Worm (Caenorhabditis elegans) whole organism, young adult: ENCODE measurements around the gene rps-14.

Source experiments
- B0261.1 ChIP-seq: sonication (generic microtip); optimal IDR thresholded peaks from 2 replicates; lab custom pipeline; 2016; ENCODE audit warnings: mild to moderate bottlenecking, missing genetic modification characterization, moderate library complexity, missing compliant biosample characterization
- F33H1.4 ChIP-seq: fragments of 200-800 bp; sonication (Bioruptor generic); IDR thresholded peaks from 2 replicates; pipeline ENCODE4 v1.3.6; 2022; ENCODE audit warnings: missing genetic modification reagents, missing genetic modification characterization, missing compliant biosample characterization
- F55B11.4 ChIP-seq: sonication (generic microtip); optimal IDR thresholded peaks from 2 replicates; lab custom pipeline; 2016; ENCODE audit warnings: missing compliant biosample characterization, missing genetic modification characterization, borderline replicate concordance; ENCODE audit not compliant: insufficient read depth
- F57C9.4 ChIP-seq: sonication (generic microtip); optimal IDR thresholded peaks from 2 replicates; lab custom pipeline; 2017; ENCODE audit warnings: mild to moderate bottlenecking, missing genetic modification characterization, missing compliant biosample characterization
- K12H6.12 ChIP-seq: fragments of 200-800 bp; sonication (Bioruptor generic); optimal IDR thresholded peaks from 2 replicates; lab custom pipeline; 2018; ENCODE audit warnings: mild to moderate bottlenecking, missing genetic modification characterization, missing compliant biosample characterization
- T26A5.8 ChIP-seq: sonication (generic microtip); optimal IDR thresholded peaks from 2 replicates; lab custom pipeline; 2016; ENCODE audit warnings: missing genetic modification characterization, missing compliant biosample characterization
- Y53F4B.3 ChIP-seq: fragments of 200-800 bp; sonication (Bioruptor generic); IDR thresholded peaks from 2 replicates; pipeline ENCODE4 v1.3.6; 2022; ENCODE audit warnings: missing genetic modification reagents, missing genetic modification characterization, missing compliant biosample characterization
- Y56A3A.18 ChIP-seq: fragments of 200-800 bp; sonication (Bioruptor generic); IDR thresholded peaks from 2 replicates; pipeline ENCODE4 v1.3.6; 2022; ENCODE audit warnings: missing genetic modification reagents, missing genetic modification characterization, missing compliant biosample characterization
- Y79H2A.3 ChIP-seq: fragments of 200-800 bp; sonication (Bioruptor generic); conservative IDR thresholded peaks from 2 replicates; pipeline ENCODE4 v1.3.6; 2022; ENCODE audit warnings: missing genetic modification reagents, missing genetic modification characterization, missing compliant biosample characterization
- ZK185.1 ChIP-seq: sonication (generic microtip); optimal IDR thresholded peaks from 2 replicates; lab custom pipeline; 2016; ENCODE audit warnings: mild to moderate bottlenecking, missing genetic modification characterization, missing compliant biosample characterization; ENCODE audit not compliant: poor library complexity, severe bottlenecking
- aptf-3 ChIP-seq: fragments of 200-800 bp; sonication (Bioruptor generic); IDR thresholded peaks from 2 replicates; pipeline ENCODE4 v1.3.6; 2022; ENCODE audit warnings: missing genetic modification characterization, missing compliant biosample characterization
- atf-7 ChIP-seq: sonication (generic microtip); optimal IDR thresholded peaks from 2 replicates; lab custom pipeline; 2017; ENCODE audit warnings: mild to moderate bottlenecking, missing genetic modification characterization, missing compliant biosample characterization
- attf-3 ChIP-seq: fragments of 200-800 bp; sonication (Bioruptor generic); conservative IDR thresholded peaks from 2 replicates; pipeline ENCODE4 v1.3.6; 2022; ENCODE audit warnings: missing genetic modification reagents, missing genetic modification characterization, missing compliant biosample characterization
- ceh-100 ChIP-seq: fragments of 200-800 bp; sonication (Bioruptor generic); IDR thresholded peaks from 2 replicates; pipeline ENCODE4 v1.3.6; 2022; ENCODE audit warnings: missing genetic modification reagents, missing genetic modification characterization, missing compliant biosample characterization
- ceh-27 ChIP-seq: fragments of 200-800 bp; sonication (Bioruptor generic); optimal IDR thresholded peaks from 2 replicates; lab custom pipeline; 2018; ENCODE audit warnings: mild to moderate bottlenecking, missing genetic modification characterization, moderate library complexity, missing compliant biosample characterization
- ceh-40 ChIP-seq: fragments of 200-800 bp; sonication (Bioruptor generic); IDR thresholded peaks from 2 replicates; pipeline ENCODE4 v1.3.6; 2022; ENCODE audit warnings: missing genetic modification characterization, missing compliant biosample characterization
- ceh-79 ChIP-seq: sonication (generic microtip); optimal IDR thresholded peaks from 2 replicates; lab custom pipeline; 2017; ENCODE audit warnings: mild to moderate bottlenecking, missing genetic modification characterization, missing compliant biosample characterization
- dpff-1 ChIP-seq: sonication (generic microtip); optimal IDR thresholded peaks from 2 replicates; lab custom pipeline; 2017; ENCODE audit warnings: mild to moderate bottlenecking, missing genetic modification characterization, missing compliant biosample characterization
- efl-1 ChIP-seq: fragments of 150-350 bp; optimal IDR thresholded peaks from 2 replicates; lab custom pipeline; 2014; ENCODE audit warnings: missing biosample characterization, missing genetic modification reagents, missing genetic modification characterization
- ekl-4 ChIP-seq: fragments of 200-800 bp; sonication (Bioruptor generic); IDR thresholded peaks from 2 replicates; pipeline ENCODE4 v1.3.6; 2022; ENCODE audit warnings: missing genetic modification reagents, missing genetic modification characterization, missing compliant biosample characterization
- ets-4 ChIP-seq: fragments of 200-800 bp; sonication (Bioruptor generic); optimal IDR thresholded peaks from 2 replicates; lab custom pipeline; 2018; ENCODE audit warnings: mild to moderate bottlenecking, missing genetic modification characterization, missing compliant biosample characterization
- hmg-1.2 ChIP-seq: fragments of 200-800 bp; sonication (Bioruptor generic); IDR thresholded peaks from 2 replicates; pipeline ENCODE4 v1.3.6; 2022; ENCODE audit warnings: missing genetic modification reagents, missing genetic modification characterization, missing compliant biosample characterization
- lin-26 ChIP-seq: fragments of 200-800 bp; sonication (Bioruptor generic); IDR thresholded peaks from 2 replicates; pipeline ENCODE4 v1.3.6; 2022; ENCODE audit warnings: missing genetic modification reagents, missing genetic modification characterization, missing compliant biosample characterization
- lin-35 ChIP-seq, 3 experiments: fragments of 150-350 bp in 2 of 3; sonication (generic microtip) in 1 of 3; optimal IDR thresholded peaks; 2 replicates each; lab custom pipeline; 2014 to 2018; ENCODE audit warnings: missing biosample characterization in 3 of 3, missing genetic modification characterization in 3 of 3, missing genetic modification reagents in 3 of 3
- lin-40 ChIP-seq: sonication (generic microtip); optimal IDR thresholded peaks from 2 replicates; lab custom pipeline; 2016; ENCODE audit warnings: missing genetic modification characterization, mild to moderate bottlenecking, missing compliant biosample characterization, missing genotype, missing genetic modification reagents
- lir-1 ChIP-seq: fragments of 200-800 bp; sonication (Bioruptor generic); conservative IDR thresholded peaks from 2 replicates; pipeline ENCODE4 v1.3.6; 2022; ENCODE audit warnings: missing genetic modification reagents, missing genetic modification characterization, missing compliant biosample characterization
- madf-10 ChIP-seq: sonication (generic microtip); optimal IDR thresholded peaks from 2 replicates; lab custom pipeline; 2016; ENCODE audit warnings: mild to moderate bottlenecking, missing genetic modification characterization, missing compliant biosample characterization
- madf-3 ChIP-seq: fragments of 200-800 bp; sonication (Bioruptor generic); IDR thresholded peaks from 2 replicates; pipeline ENCODE4 v1.3.6; 2022; ENCODE audit warnings: missing genetic modification reagents, missing genetic modification characterization, missing compliant biosample characterization
- madf-8 ChIP-seq: fragments of 200-800 bp; sonication (Bioruptor generic); conservative IDR thresholded peaks from 2 replicates; pipeline ENCODE4 v1.3.6; 2022; ENCODE audit warnings: missing genetic modification reagents, missing genetic modification characterization, missing compliant biosample characterization
- nhr-120 ChIP-seq: fragments of 200-800 bp; sonication (Bioruptor generic); IDR thresholded peaks from 2 replicates; pipeline ENCODE4 v1.3.6; 2022; ENCODE audit warnings: missing genetic modification characterization, missing compliant biosample characterization
- nhr-27 ChIP-seq: fragments of 200-800 bp; sonication (Bioruptor generic); optimal IDR thresholded peaks from 2 replicates; lab custom pipeline; 2018; ENCODE audit warnings: mild to moderate bottlenecking, missing genetic modification characterization, moderate library complexity, missing compliant biosample characterization
- pha-4 ChIP-seq: fragments of 150-350 bp; sonication (generic microtip); optimal IDR thresholded peaks from 2 replicates; lab custom pipeline; 2014; ENCODE audit warnings: missing biosample characterization, missing genetic modification reagents, missing genetic modification characterization
- rcor-1 ChIP-seq: fragments of 200-800 bp; sonication (Bioruptor generic); IDR thresholded peaks from 2 replicates; pipeline ENCODE4 v1.3.6; 2022; ENCODE audit warnings: missing genetic modification reagents, missing genetic modification characterization, missing compliant biosample characterization
- rec-8 ChIP-seq, 2 experiments: sonication (generic microtip); optimal IDR thresholded peaks; 2 replicates each; lab custom pipeline; 2016; ENCODE audit warnings: mild to moderate bottlenecking in 2 of 2, missing genetic modification characterization in 2 of 2, missing genetic modification reagents in 2 of 2, missing genotype in 2 of 2, missing biosample characterization in 1 of 2, missing compliant biosample characterization in 1 of 2, moderate library complexity in 1 of 2
- sdz-38 ChIP-seq: sonication (generic microtip); optimal IDR thresholded peaks from 2 replicates; lab custom pipeline; 2016; ENCODE audit warnings: missing genotype, missing genetic modification characterization, missing compliant biosample characterization
- snpc-1.3 ChIP-seq: sonication (generic microtip); optimal IDR thresholded peaks from 2 replicates; lab custom pipeline; 2017; ENCODE audit warnings: missing genetic modification characterization, mild to moderate bottlenecking, missing compliant biosample characterization, antibody characterized with exemption, moderate library complexity, missing genotype, missing genetic modification reagents; ENCODE audit not compliant: insufficient read depth
- snpc-4 ChIP-seq, 5 experiments: fragments of 150-350 bp in 1 of 5; sonication (generic microtip) in 4 of 5; optimal IDR thresholded peaks; 2 replicates each; lab custom pipeline; 2014 to 2018; ENCODE audit warnings: missing genetic modification characterization in 5 of 5, missing biosample characterization in 3 of 5, antibody characterized with exemption in 2 of 5, mild to moderate bottlenecking in 2 of 5, missing compliant biosample characterization in 2 of 5, missing genotype in 2 of 5, moderate library complexity in 2 of 5, missing genetic modification reagents in 1 of 5
- tbp1 ChIP-seq: fragments of 200-800 bp; sonication (Bioruptor generic); optimal IDR thresholded peaks from 2 replicates; lab custom pipeline; 2018; ENCODE audit warnings: mild to moderate bottlenecking, missing genetic modification characterization, missing compliant biosample characterization
- tlf-1 ChIP-seq: fragments of 200-800 bp; sonication (Bioruptor generic); optimal IDR thresholded peaks from 2 replicates; lab custom pipeline; 2018; ENCODE audit warnings: mild to moderate bottlenecking, missing genetic modification characterization, missing compliant biosample characterization
- unc-62 ChIP-seq: fragments of 150-350 bp; optimal IDR thresholded peaks from 2 replicates; lab custom pipeline; 2014; ENCODE audit warnings: missing biosample characterization, missing genetic modification reagents, missing genetic modification characterization
- ztf-18 ChIP-seq: sonication (generic microtip); optimal IDR thresholded peaks from 2 replicates; lab custom pipeline; 2016; ENCODE audit warnings: missing genotype, mild to moderate bottlenecking, missing genetic modification characterization, missing compliant biosample characterization
- ztf-3 ChIP-seq: fragments of 200-800 bp; sonication (Bioruptor generic); optimal IDR thresholded peaks from 2 replicates; lab custom pipeline; 2018; ENCODE audit warnings: mild to moderate bottlenecking, missing genetic modification characterization, missing compliant biosample characterization

rps-14 gene

ce11 chrIII:7195325-7195724 lies 15.9 kb upstream of the rps-14 start, which contains the start of gene F37C12.18:
Gene F37C12.18 (minus strand): TSS chrIII:7195425.
- no peak for TF ChIP-seq pha-4 (tag; lab: Kevin White, UChicago)
- TF ChIP-seq F33H1.4 (GFP tag; lab: Robert Waterston, UW), result no peak
- no peak for TF ChIP-seq lin-35 (GFP tag; optimal IDR thresholded peaks at IDR 0.05; lab: Kevin White, UChicago)
- no peak for TF ChIP-seq ets-4 (GFP tag; lab: Kevin White, UChicago)
- TF ChIP-seq Y56A3A.18 (GFP tag; lab: Robert Waterston, UW), result no peak
- TF ChIP-seq Y53F4B.3 (GFP tag; lab: Robert Waterston, UW), result no peak
- no peak for TF ChIP-seq Y79H2A.3 (GFP tag; lab: Robert Waterston, UW)
- no peak for TF ChIP-seq aptf-3
- TF ChIP-seq tbp1, result no peak
- no peak for TF ChIP-seq ceh-40 (GFP tag; lab: Robert Waterston, UW)
- TF ChIP-seq K12H6.12 (tag; lab: Kevin White, UChicago), result no peak
- no peak for TF ChIP-seq dpff-1 (tag; lab: Kevin White, UChicago)

- TF ChIP-seq hmg-1.2 (peak; percentile 54; the same call in 1 of the 2 replicates), nhr-120 (GFP tag; lab: Robert Waterston, UW) (no peak)
Observed at ce11 chrIII:7192942-7193665, 13.7 kb upstream of the rps-14 start, which contains the start of gene mec-14. Gene mec-14 (minus strand): TSS chrIII:7192992.

ce11 chrIII:7189581-7190128 lies 10.3 kb upstream of the rps-14 start, which contains the start of gene rps-21:
Gene rps-21 (minus strand): TSS chrIII:7189631.
- TF ChIP-seq lir-1 (GFP tag; lab: Robert Waterston, UW), result no peak
- peak; percentile 53 for TF ChIP-seq ztf-18 (tag; lab: Kevin White, UChicago)
- no peak for TF ChIP-seq rcor-1 (GFP tag; lab: Robert Waterston, UW)
- TF ChIP-seq ZK185.1 (tag; lab: Kevin White, UChicago), result no peak
- no peak for TF ChIP-seq F55B11.4 (tag; lab: Kevin White, UChicago)
- TF ChIP-seq F57C9.4 (tag; lab: Kevin White, UChicago), result no peak
- TF ChIP-seq lin-40, result peak; percentile 49
- 0 out of 2 replicates have a peak, but pooled peaks have one; percentile 23 for TF ChIP-seq ekl-4 (GFP tag; lab: Robert Waterston, UW)
- no peak for TF ChIP-seq Y53F4B.3 (GFP tag; lab: Robert Waterston, UW)
- TF ChIP-seq tlf-1, result no peak
- TF ChIP-seq B0261.1, result no peak
- no peak for TF ChIP-seq atf-7 (tag; lab: Kevin White, UChicago)
- TF ChIP-seq ceh-27 (GFP tag; lab: Kevin White, UChicago), result peak; percentile 43
- TF ChIP-seq ztf-3 (GFP tag; lab: Kevin White, UChicago), result no peak
- TF ChIP-seq snpc-4 (GFP tag; optimal IDR thresholded peaks at IDR 0.05; lab: Kevin White, UChicago), result peak; percentile 18
- TF ChIP-seq snpc-4 (tag; optimal IDR thresholded peaks at IDR 0.05; lab: Kevin White, UChicago), result peak; percentile 23 to 56 (median 42)
- TF ChIP-seq ceh-79 (tag; lab: Kevin White, UChicago), result no peak
- peak; percentile 26 for TF ChIP-seq snpc-1.3
- TF ChIP-seq lin-26 (GFP tag; lab: Robert Waterston, UW), result no peak
- TF ChIP-seq lin-35 (GFP tag; optimal IDR thresholded peaks at IDR 0.05; lab: Kevin White, UChicago), result peak in 1 of 3 experiments; percentile 74
- no peak for TF ChIP-seq rec-8 (tag; optimal IDR thresholded peaks at IDR 0.05; lab: Kevin White, UChicago)
- no peak for TF ChIP-seq sdz-38 (tag; lab: Kevin White, UChicago)
- no peak for TF ChIP-seq T26A5.8
- TF ChIP-seq unc-62, result no peak
- TF ChIP-seq madf-10, result peak; percentile 22
- 0 out of 2 replicates have a peak, but pooled peaks have one; percentile 16 for TF ChIP-seq madf-3 (GFP tag; lab: Robert Waterston, UW)
- TF ChIP-seq efl-1 (GFP tag; lab: Kevin White, UChicago), result peak; percentile 42
- peak; percentile 34 for TF ChIP-seq attf-3 (GFP tag; lab: Robert Waterston, UW)
- no peak for TF ChIP-seq madf-8 (GFP tag; lab: Robert Waterston, UW)
- peak; percentile 46; the same call in 1 of the 2 replicates for TF ChIP-seq ceh-100
- TF ChIP-seq nhr-27, result no peak
